Fruit fly (Drosophila melanogaster) whole organism: ENCODE data around the gene koko.

Source experiments
- CG8478 ChIP-seq: fragments of >200 bp; optimal IDR thresholded peaks from 2 replicates; lab custom pipeline; 2018; ENCODE audit warnings: inconsistent platforms
- Dll ChIP-seq: fragments of >200 bp; optimal IDR thresholded peaks from 2 replicates; lab custom pipeline; 2017
- EcR ChIP-seq, 2 experiments: fragments of >200 bp; optimal IDR thresholded peaks; 2 replicates each; lab custom pipeline; 2017; ENCODE audit warnings: missing biosample characterization in 2 of 2, missing genetic modification characterization in 2 of 2, missing genetic modification reagents in 2 of 2
- pan ChIP-seq: fragments of >200 bp; optimal IDR thresholded peaks from 2 replicates; lab custom pipeline; 2017
- psq ChIP-seq: fragments of >200 bp; optimal IDR thresholded peaks from 2 replicates; lab custom pipeline; 2017
- usp ChIP-seq: fragments of >200 bp; optimal IDR thresholded peaks from 2 replicates; lab custom pipeline; 2017; ENCODE audit warnings: missing biosample characterization, missing genetic modification characterization, mixed read lengths

koko gene

DNA sequence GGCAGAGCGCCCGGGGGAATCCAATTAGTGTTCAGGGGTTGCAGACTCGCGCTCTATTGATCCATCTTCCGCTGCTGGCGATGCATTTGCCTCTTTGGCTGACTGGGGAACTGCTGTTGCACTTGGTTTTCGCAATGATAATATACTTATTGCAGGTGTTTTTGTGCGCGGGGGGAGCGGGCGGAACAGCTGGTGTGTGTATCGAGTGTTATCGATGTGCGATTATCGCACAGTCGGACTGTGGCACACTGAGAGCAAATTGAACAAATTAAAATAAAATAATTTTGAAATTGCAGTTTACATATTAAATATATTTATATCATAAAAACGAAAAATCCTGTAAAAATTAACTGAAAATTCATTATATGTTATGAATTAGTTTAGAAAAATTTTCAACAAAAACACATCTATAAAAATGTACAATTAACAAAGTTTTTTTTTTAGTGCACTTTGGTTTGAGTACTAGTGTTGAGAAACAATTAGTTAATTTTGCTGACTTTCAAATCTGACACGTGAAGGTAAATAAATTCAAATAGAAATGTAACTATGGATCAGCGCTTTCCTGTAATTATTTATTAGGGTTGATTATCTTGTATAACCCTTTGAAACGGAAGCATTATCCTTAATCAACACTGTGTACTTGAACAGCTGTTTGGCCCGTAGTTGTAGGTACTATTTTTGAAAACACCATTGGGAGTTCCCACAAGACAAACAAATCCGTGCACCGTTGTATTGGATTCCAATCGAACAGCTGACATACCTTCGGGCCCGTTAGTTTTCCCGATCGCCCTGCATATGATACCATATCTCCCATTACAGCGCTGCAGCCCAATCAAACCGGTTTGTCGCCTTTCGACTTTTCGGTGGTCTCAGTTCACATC is at the start of gene koko, which contains the start of gene Wdr37:
koko (plus strand) TSS at position 478 of the 881 bp plus-strand sequence.
Wdr37 (minus strand) TSS at position 168 of the 881 bp plus-strand sequence.
- TF ChIP-seq Dll (lab: Kevin White, UChicago) (no peak), CG8478 (lab: Kevin White, UChicago) (no peak), EcR (GFP tag; optimal IDR thresholded peaks at IDR 0.05; lab: Kevin White, UChicago) (no peak), psq (lab: Kevin White, UChicago) (no peak)

dm6 chr3R:18355781-18356180 is 47.0 kb upstream of the koko start:
- no peak for TF ChIP-seq CG8478 (lab: Kevin White, UChicago)
- TF ChIP-seq EcR (GFP tag; optimal IDR thresholded peaks at IDR 0.05; lab: Kevin White, UChicago), result no peak
- no peak for TF ChIP-seq usp (GFP tag; lab: Kevin White, UChicago)
- TF ChIP-seq Dll (lab: Kevin White, UChicago), result no peak
- no peak for TF ChIP-seq pan (lab: Kevin White, UChicago)
- no peak for TF ChIP-seq psq (lab: Kevin White, UChicago)

DNA sequence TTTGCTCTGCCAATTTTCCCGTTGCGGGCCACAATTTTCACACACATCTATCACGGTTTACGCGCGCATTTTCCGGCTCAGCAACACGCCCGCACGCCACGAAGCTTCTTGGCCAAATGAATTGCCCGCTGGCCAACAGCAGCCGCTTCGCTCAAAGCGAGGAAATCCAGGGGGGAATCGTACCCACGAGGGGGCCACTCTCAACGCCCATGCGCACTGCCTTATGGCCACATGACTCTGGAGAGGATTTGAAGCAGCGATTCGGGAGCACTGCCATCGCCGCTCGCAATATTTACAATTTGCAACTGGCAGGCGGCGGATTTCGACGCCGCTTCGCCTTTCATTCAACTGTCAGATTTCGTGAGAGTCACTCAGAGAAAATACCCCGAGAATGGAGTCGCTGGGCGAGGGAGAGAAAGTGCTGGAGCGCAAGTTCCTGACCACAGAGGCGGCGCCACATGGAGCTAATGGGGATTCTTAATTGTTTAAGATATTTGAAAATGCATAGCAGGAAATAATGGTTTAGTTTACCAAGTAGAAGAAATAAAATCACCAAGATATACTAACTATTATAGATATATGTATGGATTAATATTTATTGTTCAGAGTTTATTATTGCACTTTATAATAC is 42.1 kb upstream of the koko start, which contains the start of gene CG15803:
CG15803 (minus strand) TSS at position 99 of the 631 bp plus-strand sequence.
- TF ChIP-seq Dll (lab: Kevin White, UChicago), result peak; percentile 61
- no peak for TF ChIP-seq psq (lab: Kevin White, UChicago)

DNA sequence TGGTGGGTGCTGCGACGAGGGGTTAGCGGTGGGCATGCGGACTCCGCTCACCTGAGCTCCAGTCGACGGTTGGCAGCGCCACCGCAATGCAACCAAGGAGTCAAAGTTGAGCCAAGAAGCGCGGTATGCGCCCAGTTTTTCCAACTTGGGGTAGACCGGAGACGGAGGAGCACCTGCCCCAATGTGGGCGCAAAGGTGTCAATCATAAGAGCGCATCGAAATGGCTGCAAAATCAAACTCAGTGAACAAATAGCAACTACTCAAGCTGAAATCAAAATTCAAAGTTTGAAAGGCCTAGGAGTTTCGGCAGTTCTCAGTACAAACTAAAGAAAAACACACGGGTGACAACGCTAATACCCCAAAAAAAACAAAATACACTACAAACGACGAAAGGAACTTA is 41.1 kb upstream of the koko start, which contains the start of gene hmw:
hmw (plus strand) TSS at position 301 of the 400 bp plus-strand sequence.
- no peak for TF ChIP-seq Dll (lab: Kevin White, UChicago)
- no peak for TF ChIP-seq pan (lab: Kevin White, UChicago)
- no peak for TF ChIP-seq CG8478 (lab: Kevin White, UChicago)
- TF ChIP-seq EcR (GFP tag; optimal IDR thresholded peaks at IDR 0.05; lab: Kevin White, UChicago), result no peak
- TF ChIP-seq psq (lab: Kevin White, UChicago), result no peak
- no peak for TF ChIP-seq usp (GFP tag; lab: Kevin White, UChicago)

DNA sequence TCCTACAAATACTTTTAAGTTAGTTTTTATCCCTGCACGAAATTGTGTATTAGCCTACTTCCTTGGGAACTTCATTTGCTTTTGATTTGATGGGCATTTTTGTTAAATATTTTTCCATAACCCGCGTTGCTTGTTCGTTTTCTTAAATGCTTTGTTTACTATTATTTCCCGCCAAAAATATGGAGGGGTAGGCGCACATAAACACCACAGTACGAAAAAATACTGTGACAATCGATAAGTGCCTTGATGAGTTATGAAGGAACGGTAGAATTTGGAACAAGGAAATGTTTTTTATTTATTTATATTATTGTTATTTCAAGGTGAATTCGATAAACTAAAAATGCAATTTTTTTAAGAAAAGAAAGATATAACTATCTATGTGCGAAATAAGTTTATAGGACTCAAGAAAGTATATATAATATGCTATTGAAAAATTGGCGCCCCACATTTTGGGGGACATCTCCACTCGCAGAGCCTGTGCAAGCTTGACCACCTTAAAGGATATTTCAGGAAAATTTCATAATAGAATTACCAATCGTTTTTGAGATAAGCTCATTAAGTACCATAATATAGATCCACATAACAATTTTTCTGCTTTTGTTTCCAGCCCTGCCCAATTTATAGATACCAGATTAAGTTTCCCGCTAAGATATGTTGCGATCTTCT is 36.7 kb upstream of the koko start, which contains the start of the genes WRNexo and Nup43:
WRNexo (minus strand) TSS at position 185 of the 666 bp plus-strand sequence.
Nup43 (plus strand) TSS at position 661 of the 666 bp plus-strand sequence.
- TF ChIP-seq EcR (GFP tag; optimal IDR thresholded peaks at IDR 0.05; lab: Kevin White, UChicago) (no peak), psq (lab: Kevin White, UChicago) (no peak), Dll (lab: Kevin White, UChicago) (no peak), pan (lab: Kevin White, UChicago) (no peak), usp (GFP tag; lab: Kevin White, UChicago) (no peak), CG8478 (lab: Kevin White, UChicago) (no peak)

- TF ChIP-seq EcR (GFP tag; optimal IDR thresholded peaks at IDR 0.05; lab: Kevin White, UChicago) (no peak), Dll (lab: Kevin White, UChicago) (no peak), CG8478 (lab: Kevin White, UChicago) (no peak), usp (GFP tag; lab: Kevin White, UChicago) (no peak), pan (lab: Kevin White, UChicago) (no peak), psq (lab: Kevin White, UChicago) (no peak)
Measured at dm6 chr3R:18366644-18366985, 36.2 kb upstream of the koko start.

DNA sequence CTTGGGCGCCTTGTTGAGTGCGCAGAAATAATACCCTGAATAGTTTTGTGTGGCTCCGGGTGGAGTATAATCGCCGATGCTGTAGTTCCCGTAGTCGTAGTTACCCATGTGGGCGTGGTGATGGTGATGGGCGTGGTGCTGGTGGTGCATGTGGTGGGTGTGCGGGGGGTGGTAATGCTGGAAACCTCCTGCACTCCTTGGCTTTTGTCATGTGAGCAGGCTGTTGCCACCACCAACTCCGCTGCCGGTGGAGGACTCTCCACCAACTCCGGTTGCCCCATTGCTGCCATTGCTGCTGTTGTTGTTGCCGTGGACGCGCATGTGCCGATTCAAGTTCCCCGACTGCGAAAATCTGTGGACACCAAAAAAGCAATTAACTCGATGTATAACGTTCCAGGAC is 34.2 kb upstream of the koko start:
- TF ChIP-seq pan (lab: Kevin White, UChicago) (no peak), EcR (GFP tag; optimal IDR thresholded peaks at IDR 0.05; lab: Kevin White, UChicago) (no peak), Dll (lab: Kevin White, UChicago) (no peak), psq (lab: Kevin White, UChicago) (no peak), CG8478 (lab: Kevin White, UChicago) (no peak), usp (GFP tag; lab: Kevin White, UChicago) (no peak)

dm6 chr3R:18371346-18371745 is 31.5 kb upstream of the koko start:
- no peak for TF ChIP-seq usp (GFP tag; lab: Kevin White, UChicago)
- TF ChIP-seq Dll (lab: Kevin White, UChicago), result no peak
- TF ChIP-seq EcR (GFP tag; optimal IDR thresholded peaks at IDR 0.05; lab: Kevin White, UChicago), result no peak
- TF ChIP-seq pan (lab: Kevin White, UChicago), result no peak
- no peak for TF ChIP-seq CG8478 (lab: Kevin White, UChicago)
- no peak for TF ChIP-seq psq (lab: Kevin White, UChicago)

DNA sequence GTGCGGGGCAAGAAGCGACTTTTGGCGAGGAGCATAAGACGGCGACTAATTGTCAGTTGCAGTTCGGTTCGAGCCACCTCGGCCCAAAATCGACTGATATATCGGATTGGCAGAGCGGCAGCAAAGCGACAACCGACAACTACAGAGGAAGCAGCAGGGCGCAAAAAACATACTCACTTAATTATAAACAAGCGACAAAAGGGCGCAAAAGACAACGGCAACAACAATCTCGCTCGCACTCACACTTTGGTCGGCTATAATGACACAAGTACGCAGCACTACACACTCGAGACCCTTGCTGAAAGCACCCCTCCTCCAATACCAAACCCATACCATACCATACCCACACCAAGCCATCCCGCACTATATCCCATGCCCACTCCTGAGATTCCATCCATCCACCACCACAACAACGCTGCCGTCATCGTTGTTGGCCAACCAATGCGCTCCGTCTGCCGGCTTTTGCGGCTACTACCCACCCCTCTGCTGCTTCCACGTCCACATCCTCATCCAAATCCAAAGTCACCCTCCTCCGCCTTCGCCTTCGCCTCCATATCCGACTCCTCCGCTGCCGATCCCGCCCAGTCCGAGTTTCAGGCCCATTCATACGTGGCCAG is 30.0 kb upstream of the koko start, which contains the start of gene gl:
gl (minus strand) TSS at position 51 of the 617 bp plus-strand sequence.
- TF ChIP-seq Dll (lab: Kevin White, UChicago) (no peak), psq (lab: Kevin White, UChicago) (no peak), pan (lab: Kevin White, UChicago) (no peak), usp (GFP tag; lab: Kevin White, UChicago) (no peak), EcR (GFP tag; optimal IDR thresholded peaks at IDR 0.05; lab: Kevin White, UChicago) (no peak), CG8478 (lab: Kevin White, UChicago) (no peak)

DNA sequence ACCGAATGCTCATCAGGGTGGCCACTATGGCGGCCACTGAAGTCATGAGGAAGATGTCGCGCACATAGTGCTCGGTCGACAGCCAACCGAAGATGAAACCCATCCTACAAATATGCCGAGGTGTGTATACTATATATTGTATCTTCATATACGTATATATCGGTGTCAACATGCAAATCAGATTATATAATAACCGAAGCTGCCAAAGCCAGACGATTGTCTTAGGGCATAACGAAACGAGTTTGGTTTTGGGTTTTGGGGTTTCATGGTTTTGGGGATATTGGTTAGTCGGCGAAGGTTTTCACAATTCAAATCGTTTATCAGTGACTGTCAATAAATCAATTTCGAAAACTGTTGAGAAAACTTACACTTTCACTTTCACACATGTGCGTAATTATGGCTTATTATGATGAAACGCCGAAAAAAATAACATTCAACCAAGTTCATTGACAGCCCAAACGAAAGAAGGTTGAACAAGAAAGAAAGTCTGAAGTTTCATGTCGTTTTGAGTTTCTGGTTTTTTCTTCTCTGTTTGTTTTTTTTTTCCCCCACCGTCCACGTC is 22.5 kb upstream of the koko start:
- TF ChIP-seq usp (GFP tag; lab: Kevin White, UChicago) (no peak), EcR (GFP tag; optimal IDR thresholded peaks at IDR 0.05; lab: Kevin White, UChicago) (no peak), pan (lab: Kevin White, UChicago) (no peak)
